Fruit fly (Drosophila melanogaster): ENCODE data around the gene Nasp.

DNA sequence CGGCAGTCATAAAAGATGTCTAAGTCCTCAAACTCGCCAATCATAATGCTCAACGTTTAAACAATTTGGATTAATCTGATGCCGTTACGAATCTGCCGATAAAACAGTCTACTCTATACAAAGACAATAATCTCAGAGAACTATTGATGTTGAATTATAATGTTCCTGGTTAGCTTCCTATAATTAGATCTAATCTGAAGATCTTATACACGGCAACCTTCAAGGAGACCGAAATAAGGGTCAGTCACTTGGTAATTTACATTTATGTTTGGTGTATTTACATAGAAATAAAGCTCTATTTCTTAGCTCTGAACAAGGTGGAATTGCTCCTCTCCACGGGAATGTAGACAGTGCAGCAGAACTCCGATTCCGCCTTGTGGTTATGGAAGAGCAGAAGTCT is 33.1 kb downstream of the Nasp start, which contains the start of gene CG33189:
- TF ChIP-seq psq (optimal IDR thresholded peaks at IDR 0.05) = no peak
- no peak for TF ChIP-seq insv (optimal IDR thresholded peaks at IDR 0.05)
- TF ChIP-seq Myc (optimal IDR thresholded peaks at IDR 0.05) = no peak
- no peak for TF ChIP-seq h (optimal IDR thresholded peaks at IDR 0.05)
- TF ChIP-seq Sin3A (optimal IDR thresholded peaks at IDR 0.05) = no peak
